Worm (Caenorhabditis elegans): ENCODE measurements around the gene T21D12.12.

T21D12.12 gene

ce11 chrIV:305101-305500 is 38.9 kb downstream of the T21D12.12 start:
- no peak for TF ChIP-seq B0310.2 (tag; optimal IDR thresholded peaks at IDR 0.05)
- TF ChIP-seq scrt-1 (GFP tag; IDR thresholded peaks at IDR 0.05) = no peak
- no peak for TF ChIP-seq tbx-11 (GFP tag; IDR thresholded peaks at IDR 0.05)
- no peak for TF ChIP-seq ceh-36 (tag; optimal IDR thresholded peaks at IDR 0.05)
- TF ChIP-seq sea-1 (GFP tag; conservative IDR thresholded peaks at IDR 0.05) = no peak
- TF ChIP-seq tbx-37 (GFP tag; conservative IDR thresholded peaks at IDR 0.05) = no peak
- TF ChIP-seq ceh-13 (GFP tag; optimal IDR thresholded peaks at IDR 0.05) = no peak
- no peak for TF ChIP-seq flt-1 (GFP tag; IDR thresholded peaks at IDR 0.05)
- TF ChIP-seq aly-1 (tag; optimal IDR thresholded peaks at IDR 0.05) = no peak
- no peak for TF ChIP-seq hmbx-1 (tag; optimal IDR thresholded peaks at IDR 0.05)

- TF ChIP-seq flt-1 (GFP tag; IDR thresholded peaks at IDR 0.05) (no peak), sea-1 (GFP tag; conservative IDR thresholded peaks at IDR 0.05) (no peak), ets-7 (tag; optimal IDR thresholded peaks at IDR 0.05) (no peak), F13C5.2 (tag; optimal IDR thresholded peaks at IDR 0.05) (no peak)
Measured at ce11 chrIV:306572-306971, 40.3 kb downstream of the T21D12.12 start.

DNA sequence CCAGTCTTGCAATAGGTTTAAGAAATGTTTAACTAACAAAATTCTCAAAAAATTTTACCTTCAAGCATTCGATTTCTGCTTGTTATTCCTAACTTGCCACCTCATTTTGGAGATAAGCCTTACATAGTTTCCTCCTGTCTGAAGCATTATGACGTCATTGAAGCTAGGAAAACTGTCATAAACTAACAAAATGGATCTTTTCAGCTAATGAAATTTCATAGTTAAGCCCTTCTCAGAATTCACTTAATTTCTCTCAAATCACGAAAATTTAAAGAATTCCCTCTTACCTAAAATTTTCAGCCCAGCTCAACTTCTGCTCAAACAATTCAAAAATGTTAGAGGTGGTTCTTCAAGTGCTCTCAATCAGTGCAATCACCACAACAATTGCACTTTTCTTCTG is 41.0 kb downstream of the T21D12.12 start, which contains the start of gene swt-1:
Gene swt-1 (plus strand): TSS at position 301 of the 400 bp plus-strand sequence.
- no peak for TF ChIP-seq hmg-4 (GFP tag; optimal IDR thresholded peaks at IDR 0.05)
- no peak for TF ChIP-seq sea-1 (GFP tag; conservative IDR thresholded peaks at IDR 0.05)
- no peak for TF ChIP-seq scrt-1 (GFP tag; IDR thresholded peaks at IDR 0.05)
- no peak for TF ChIP-seq hmbx-1 (tag; optimal IDR thresholded peaks at IDR 0.05)
- no peak for TF ChIP-seq tbx-37 (GFP tag; conservative IDR thresholded peaks at IDR 0.05)

- no peak for TF ChIP-seq scrt-1 (GFP tag; IDR thresholded peaks at IDR 0.05)
- no peak for TF ChIP-seq ama-1 (optimal IDR thresholded peaks at IDR 0.05)
- TF ChIP-seq B0310.2 (tag; optimal IDR thresholded peaks at IDR 0.05) = no peak
- no peak for TF ChIP-seq aly-1 (tag; optimal IDR thresholded peaks at IDR 0.05)
- TF ChIP-seq hmbx-1 (tag; optimal IDR thresholded peaks at IDR 0.05) = no peak
- TF ChIP-seq ceh-36 (tag; optimal IDR thresholded peaks at IDR 0.05) = no peak
- no peak for TF ChIP-seq flt-1 (GFP tag; IDR thresholded peaks at IDR 0.05)
- TF ChIP-seq pes-1 (GFP tag; IDR thresholded peaks at IDR 0.05) = no peak
- TF ChIP-seq ets-7 (tag; optimal IDR thresholded peaks at IDR 0.05) = no peak
- TF ChIP-seq hnd-1 (tag; optimal IDR thresholded peaks at IDR 0.05) = no peak
- no peak for TF ChIP-seq tbx-37 (GFP tag; conservative IDR thresholded peaks at IDR 0.05)
- TF ChIP-seq ceh-13 (GFP tag; optimal IDR thresholded peaks at IDR 0.05) = no peak
- TF ChIP-seq tra-4 (tag; optimal IDR thresholded peaks at IDR 0.05) = no peak
- no peak for TF ChIP-seq tbx-11 (GFP tag; IDR thresholded peaks at IDR 0.05)
- no peak for TF ChIP-seq F13C5.2 (tag; optimal IDR thresholded peaks at IDR 0.05)
- TF ChIP-seq sea-1 (GFP tag; conservative IDR thresholded peaks at IDR 0.05) = no peak
- no peak for TF ChIP-seq hmg-4 (GFP tag; optimal IDR thresholded peaks at IDR 0.05)
Measured at ce11 chrIV:309526-309925, 43.3 kb downstream of the T21D12.12 start.

DNA sequence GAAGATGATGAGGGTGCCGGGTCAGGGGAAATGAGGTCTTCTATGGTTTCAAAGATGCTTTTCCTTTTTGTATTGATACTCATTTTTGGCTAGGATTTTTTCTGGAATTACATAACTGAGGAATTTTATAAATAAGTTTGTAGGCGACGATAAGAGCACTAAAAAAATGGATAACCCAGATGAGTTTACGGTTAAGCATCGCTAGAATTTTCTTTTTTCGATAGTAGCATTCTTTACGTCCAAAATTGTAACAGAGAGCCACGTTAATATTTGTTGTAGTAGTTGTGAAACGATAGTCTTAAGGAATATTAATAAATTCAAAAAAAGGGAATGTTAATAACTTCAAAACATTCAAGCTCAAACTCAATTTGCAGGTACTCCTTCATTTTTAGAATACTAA is 47.4 kb downstream of the T21D12.12 start, which contains the start of gene snai-1:
Gene snai-1 (minus strand): TSS at position 101 of the 400 bp plus-strand sequence.
- TF ChIP-seq tbx-37 (GFP tag; conservative IDR thresholded peaks at IDR 0.05) = no peak
- TF ChIP-seq B0310.2 (tag; optimal IDR thresholded peaks at IDR 0.05) = no peak
- no peak for TF ChIP-seq aly-1 (tag; optimal IDR thresholded peaks at IDR 0.05)

DNA sequence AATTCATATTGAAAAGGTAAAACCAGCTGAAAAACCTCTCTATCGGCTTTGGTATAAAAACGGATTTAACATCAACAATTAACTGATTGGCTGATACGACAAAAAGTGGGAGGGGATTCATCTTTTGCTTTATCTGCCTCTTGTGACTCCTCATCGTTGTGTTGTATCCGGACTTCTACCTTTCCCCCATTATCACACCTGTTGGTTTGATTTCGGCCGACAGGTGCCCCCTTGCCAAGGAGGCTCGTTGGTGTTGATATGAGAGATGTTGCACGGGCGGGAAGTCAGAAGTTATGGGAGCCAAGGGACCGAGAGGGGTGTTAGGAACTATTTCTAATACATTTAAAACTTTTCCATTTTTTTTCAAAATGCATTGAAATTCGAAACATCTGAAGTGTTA is 48.2 kb downstream of the T21D12.12 start:
- TF ChIP-seq scrt-1 (GFP tag; IDR thresholded peaks at IDR 0.05) = no peak
- TF ChIP-seq hmg-4 (GFP tag; optimal IDR thresholded peaks at IDR 0.05) = no peak
- TF ChIP-seq tbx-11 (GFP tag; IDR thresholded peaks at IDR 0.05) = no peak
- no peak for TF ChIP-seq hnd-1 (tag; optimal IDR thresholded peaks at IDR 0.05)
- no peak for TF ChIP-seq flt-1 (GFP tag; IDR thresholded peaks at IDR 0.05)
- TF ChIP-seq F13C5.2 (tag; optimal IDR thresholded peaks at IDR 0.05) = no peak
- TF ChIP-seq ama-1 (optimal IDR thresholded peaks at IDR 0.05) = no peak
- TF ChIP-seq B0310.2 (tag; optimal IDR thresholded peaks at IDR 0.05) = no peak
- TF ChIP-seq tbx-37 (GFP tag; conservative IDR thresholded peaks at IDR 0.05) = no peak
- no peak for TF ChIP-seq sea-1 (GFP tag; conservative IDR thresholded peaks at IDR 0.05)
- no peak for TF ChIP-seq ceh-13 (GFP tag; optimal IDR thresholded peaks at IDR 0.05)
- TF ChIP-seq ceh-36 (tag; optimal IDR thresholded peaks at IDR 0.05) = no peak
- TF ChIP-seq pes-1 (GFP tag; IDR thresholded peaks at IDR 0.05) = no peak
- TF ChIP-seq aly-1 (tag; optimal IDR thresholded peaks at IDR 0.05) = no peak
- no peak for TF ChIP-seq hmbx-1 (tag; optimal IDR thresholded peaks at IDR 0.05)
- no peak for TF ChIP-seq tra-4 (tag; optimal IDR thresholded peaks at IDR 0.05)
- no peak for TF ChIP-seq ets-7 (tag; optimal IDR thresholded peaks at IDR 0.05)

Measured in whole organism, early embryonic.